Fruit fly (Drosophila melanogaster) whole organism, pupa: ENCODE measurements around the gene CG8260.

ENCODE experiments used
- CG10348 ChIP-seq: fragments of 200-800 bp; sonication (Bioruptor generic); IDR thresholded peaks from 2 replicates; pipeline ENCODE4 v1.3.6; 2022; ENCODE audit warnings: missing biosample characterization, missing genetic modification characterization
- CG12605 ChIP-seq: fragments of 200-800 bp; sonication (Bioruptor generic); IDR thresholded peaks from 2 replicates; pipeline ENCODE4 v1.3.6; 2022; ENCODE audit warnings: missing biosample characterization, missing genetic modification characterization
- CG13204 ChIP-seq: fragments of 200-800 bp; sonication (Bioruptor generic); optimal IDR thresholded peaks from 2 replicates; lab custom pipeline; 2018; ENCODE audit warnings: missing biosample characterization, mild to moderate bottlenecking, missing genetic modification characterization, moderate library complexity
- CG14655 ChIP-seq: fragments of 200-800 bp; sonication (Bioruptor generic); optimal IDR thresholded peaks from 3 replicates; lab custom pipeline; 2017; ENCODE audit warnings: mild to moderate bottlenecking, missing biosample characterization, missing genetic modification reagents, missing genetic modification characterization
- CG15710 ChIP-seq: fragments of 200-800 bp; sonication (Bioruptor generic); optimal IDR thresholded peaks from 2 replicates; lab custom pipeline; 2018; ENCODE audit warnings: missing biosample characterization, mild to moderate bottlenecking, missing genetic modification characterization, moderate library complexity
- CG17806 ChIP-seq: fragments of 200-800 bp; sonication (Bioruptor generic); optimal IDR thresholded peaks from 2 replicates; lab custom pipeline; 2018; ENCODE audit warnings: missing biosample characterization, mild to moderate bottlenecking, missing genetic modification characterization, moderate library complexity
- CG32121 ChIP-seq: fragments of 200-800 bp; sonication (Bioruptor generic); IDR thresholded peaks from 2 replicates; pipeline ENCODE4 v1.3.6; 2022; ENCODE audit warnings: missing biosample characterization, missing genetic modification characterization
- CG34367 ChIP-seq: fragments of 200-800 bp; sonication (Bioruptor generic); optimal IDR thresholded peaks from 2 replicates; lab custom pipeline; 2018; ENCODE audit warnings: missing biosample characterization, mild to moderate bottlenecking, missing genetic modification characterization
- CG4496 ChIP-seq: fragments of 200-800 bp; sonication (Bioruptor generic); IDR thresholded peaks from 3 replicates; pipeline ENCODE4 v1.3.6; 2022; ENCODE audit warnings: missing biosample characterization, missing genetic modification characterization
- CG8159 ChIP-seq: fragments of 200-800 bp; sonication (Bioruptor generic); optimal IDR thresholded peaks from 3 replicates; lab custom pipeline; 2018; ENCODE audit warnings: missing biosample characterization, mild to moderate bottlenecking, missing genetic modification characterization, moderate library complexity
- CG8301 ChIP-seq: fragments of 200-800 bp; sonication (Bioruptor generic); optimal IDR thresholded peaks from 2 replicates; lab custom pipeline; 2018; ENCODE audit warnings: missing biosample characterization, mild to moderate bottlenecking, missing genetic modification characterization
- CG9948 ChIP-seq: fragments of 200-800 bp; sonication (Bioruptor generic); optimal IDR thresholded peaks from 2 replicates; lab custom pipeline; 2018; ENCODE audit warnings: missing biosample characterization, mild to moderate bottlenecking, missing genetic modification characterization, moderate library complexity
- D1 ChIP-seq: fragments of 200-800 bp; sonication (Bioruptor generic); optimal IDR thresholded peaks from 2 replicates; lab custom pipeline; 2018; ENCODE audit warnings: missing biosample characterization, mild to moderate bottlenecking, missing genetic modification characterization, moderate library complexity
- EcR ChIP-seq: fragments of 200-800 bp; sonication (Bioruptor generic); optimal IDR thresholded peaks from 3 replicates; lab custom pipeline; 2019; ENCODE audit warnings: missing biosample characterization, missing genetic modification characterization, mild to moderate bottlenecking, moderate library complexity, missing genetic modification reagents
- Ets98B ChIP-seq: fragments of 200-800 bp; sonication (Bioruptor generic); IDR thresholded peaks from 2 replicates; pipeline ENCODE4 v1.3.6; 2022; ENCODE audit warnings: missing biosample characterization, missing genetic modification characterization
- Pif1A ChIP-seq: fragments of 200-800 bp; sonication (Bioruptor generic); optimal IDR thresholded peaks from 3 replicates; lab custom pipeline; 2016; ENCODE audit warnings: missing biosample characterization, missing genetic modification characterization
- Pif1B ChIP-seq: fragments of 200-800 bp; sonication (Bioruptor generic); optimal IDR thresholded peaks from 3 replicates; lab custom pipeline; 2016; ENCODE audit warnings: missing biosample characterization, missing genetic modification characterization
- Snoo ChIP-seq: fragments of 200-800 bp; sonication (Bioruptor generic); optimal IDR thresholded peaks from 3 replicates; lab custom pipeline; 2017; ENCODE audit warnings: missing biosample characterization, mild to moderate bottlenecking, missing genetic modification characterization, inconsistent platforms
- fd96Ca ChIP-seq: fragments of 200-800 bp; sonication (Bioruptor generic); IDR thresholded peaks from 3 replicates; pipeline ENCODE4 v1.3.6; 2022; ENCODE audit warnings: missing biosample characterization, missing genetic modification characterization
- gl ChIP-seq: fragments of 200-800 bp; sonication (Bioruptor generic); optimal IDR thresholded peaks from 2 replicates; lab custom pipeline; 2018; ENCODE audit warnings: missing biosample characterization, mild to moderate bottlenecking, missing genetic modification characterization
- rn ChIP-seq: fragments of 200-800 bp; sonication (Bioruptor generic); IDR thresholded peaks from 2 replicates; pipeline ENCODE4 v1.3.6; 2022; ENCODE audit warnings: missing biosample characterization, missing genetic modification characterization

CG8260 gene

DNA sequence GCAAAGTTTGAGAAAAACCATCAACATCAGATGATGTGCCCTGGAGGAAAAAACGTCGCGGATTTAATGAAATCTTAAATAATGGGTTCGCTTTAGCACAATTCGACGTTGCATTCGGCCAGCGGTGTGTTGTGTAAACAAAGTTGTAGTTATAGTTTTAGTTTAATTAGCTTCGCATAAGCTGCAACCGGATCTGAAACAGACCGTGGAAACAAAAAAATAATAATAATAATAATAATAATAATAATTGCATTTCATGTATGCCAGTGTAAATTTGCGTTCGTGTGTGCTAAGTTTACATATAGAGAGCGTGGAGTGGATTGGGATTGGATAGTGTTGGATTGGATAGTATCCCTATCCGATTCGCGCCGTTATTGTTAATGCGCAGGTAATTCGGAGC lies 48.7 kb downstream of the CG8260 start:
- TF ChIP-seq rn (no peak), Pif1B (GFP tag; lab: Kevin White, UChicago) (no peak), gl (tag; lab: Kevin White, UChicago) (no peak), Ets98B (GFP tag; lab: Robert Waterston, UW) (peak; percentile 38; the same call in 1 of the 2 replicates), Snoo (tag; lab: Kevin White, UChicago) (no peak), CG32121 (GFP tag; lab: Robert Waterston, UW) (no peak), fd96Ca (GFP tag; lab: Robert Waterston, UW) (0 out of 3 replicates have a peak, but pooled peaks have one; percentile 47), CG10348 (no peak), CG34367 (tag; lab: Kevin White, UChicago) (no peak), CG12605 (GFP tag; lab: Robert Waterston, UW) (0 out of 2 replicates have a peak, but pooled peaks have one; percentile 18), CG14655 (peak; percentile 48), CG4496 (peak; percentile 65; the same call in 1 of the 3 replicates), D1 (tag; lab: Kevin White, UChicago) (no peak), CG13204 (no peak), CG9948 (peak; percentile 18), CG17806 (tag; lab: Kevin White, UChicago) (peak; percentile 22), EcR (GFP tag; lab: Kevin White, UChicago) (no peak), CG8159 (tag; lab: Kevin White, UChicago) (peak; percentile 26), Pif1A (GFP tag; lab: Kevin White, UChicago) (peak; percentile 3), CG15710 (peak; percentile 17), CG8301 (tag; lab: Kevin White, UChicago) (peak; percentile 18)

DNA sequence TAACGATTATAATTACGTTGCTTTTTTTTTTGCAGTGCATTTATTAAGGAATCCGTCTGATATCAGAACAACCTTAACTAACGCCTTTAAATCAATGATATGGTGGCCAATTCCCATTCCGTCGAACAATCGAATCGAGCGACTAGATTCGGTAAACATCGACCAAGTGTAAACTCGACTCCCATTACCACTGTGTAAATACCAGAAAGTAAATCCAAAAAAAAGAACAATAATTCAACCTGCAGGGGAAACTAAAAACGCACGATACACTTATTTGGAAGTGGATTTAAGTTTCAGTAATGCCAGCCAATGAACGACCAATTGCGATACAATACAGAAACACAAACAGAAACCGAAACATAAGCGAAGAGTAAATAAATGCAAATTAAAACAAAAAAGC lies 49.4 kb downstream of the CG8260 start:
- TF ChIP-seq CG8301 (tag; lab: Kevin White, UChicago) = no peak
- no peak for TF ChIP-seq CG12605 (GFP tag; lab: Robert Waterston, UW)
- no peak for TF ChIP-seq CG15710
- no peak for TF ChIP-seq CG13204
- TF ChIP-seq gl (tag; lab: Kevin White, UChicago) = no peak
- no peak for TF ChIP-seq CG10348
- TF ChIP-seq Snoo (tag; lab: Kevin White, UChicago) = no peak
- TF ChIP-seq D1 (tag; lab: Kevin White, UChicago) = no peak
- no peak for TF ChIP-seq CG17806 (tag; lab: Kevin White, UChicago)
- no peak for TF ChIP-seq Pif1B (GFP tag; lab: Kevin White, UChicago)
- TF ChIP-seq CG4496 = no peak
- no peak for TF ChIP-seq rn
- TF ChIP-seq EcR (GFP tag; lab: Kevin White, UChicago) = no peak
